Worm (Caenorhabditis elegans): Measurements from ENCODE around the gene nhr-147.

DNA sequence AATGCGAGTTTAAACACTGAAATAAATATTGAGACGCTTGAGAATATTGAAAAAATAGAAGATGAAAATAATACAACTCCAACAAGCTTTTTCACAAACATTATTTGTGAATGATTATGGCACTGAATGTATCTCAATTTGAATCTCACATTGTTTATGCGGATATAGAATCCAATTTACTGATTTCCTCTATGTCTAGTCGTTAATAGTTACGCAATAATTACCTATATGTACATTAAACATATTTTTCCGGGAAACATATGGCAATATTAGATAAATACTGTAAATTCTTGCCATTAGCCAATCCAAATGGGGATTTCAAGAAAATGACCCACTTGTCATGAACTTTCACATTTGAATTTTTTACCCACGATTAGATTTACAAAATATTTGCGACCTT is 49.8 kb downstream of the nhr-147 start, which contains the start of gene srx-9:
- TF ChIP-seq unc-39 (tag; optimal IDR thresholded peaks at IDR 0.05) (no peak), php-3 (GFP tag; IDR thresholded peaks at IDR 0.05) (no peak), D1046.2 (GFP tag; IDR thresholded peaks at IDR 0.05) (no peak), daf-12 (tag; optimal IDR thresholded peaks at IDR 0.05) (no peak), zip-2 (tag; optimal IDR thresholded peaks at IDR 0.05) (no peak)
